Worm (Caenorhabditis elegans) whole organism, L3 larva: ENCODE measurements around the gene nprl-3.

ENCODE experiments used
- ceh-9 ChIP-seq: sonication (generic microtip); optimal IDR thresholded peaks from 2 replicates; lab custom pipeline; 2018; ENCODE audit warnings: missing biosample characterization, missing genetic modification characterization
- fos-1 ChIP-seq: fragments of 150-350 bp; optimal IDR thresholded peaks from 2 replicates; lab custom pipeline; 2014; ENCODE audit warnings: missing biosample characterization, missing genetic modification characterization
- mdl-1 ChIP-seq: fragments of 150-350 bp; optimal IDR thresholded peaks from 2 replicates; lab custom pipeline; 2014; ENCODE audit warnings: missing biosample characterization, missing genetic modification characterization
- nhr-28 ChIP-seq: fragments of 150-350 bp; optimal IDR thresholded peaks from 2 replicates; lab custom pipeline; 2014; ENCODE audit warnings: missing biosample characterization, missing genetic modification characterization

- no peak for TF ChIP-seq mdl-1 (tag; lab: Kevin White, UChicago)
- no peak for TF ChIP-seq ceh-9
- no peak for TF ChIP-seq nhr-28 (tag; lab: Kevin White, UChicago)
- no peak for TF ChIP-seq fos-1 (tag; lab: Kevin White, UChicago)
These were observed 20.7 kb upstream of the nprl-3 start, which contains the start of gene K07H8.12 for ce11 chrIV:8276609-8277008.
